Fruit fly (Drosophila melanogaster) whole organism, embryonic: ENCODE results near the gene CG5180.

ENCODE experiments used
- Adf1 ChIP-seq: fragments of 200-800 bp; sonication (Bioruptor generic); IDR thresholded peaks from 2 replicates; pipeline ENCODE4 v1.3.6; 2022; ENCODE audit warnings: missing biosample characterization, missing genetic modification characterization
- Asciz ChIP-seq: fragments of 200-800 bp; sonication (Bioruptor generic); optimal IDR thresholded peaks from 2 replicates; lab custom pipeline; 2017; ENCODE audit warnings: missing biosample characterization, mild to moderate bottlenecking, missing genetic modification characterization, missing genetic modification reagents
- CG10431 ChIP-seq: fragments of 200-800 bp; sonication (Bioruptor generic); optimal IDR thresholded peaks from 3 replicates; lab custom pipeline; 2018; ENCODE audit warnings: missing biosample characterization, mild to moderate bottlenecking, missing genetic modification characterization
- CG10565 ChIP-seq: fragments of 200-800 bp; sonication (Bioruptor generic); optimal IDR thresholded peaks from 3 replicates; lab custom pipeline; 2016; ENCODE audit warnings: missing biosample characterization, mild to moderate bottlenecking, missing genetic modification characterization
- CG12391 ChIP-seq: fragments of 200-800 bp; sonication (Bioruptor generic); optimal IDR thresholded peaks from 3 replicates; lab custom pipeline; 2018; ENCODE audit warnings: missing biosample characterization, mild to moderate bottlenecking, missing genetic modification characterization, moderate library complexity
- CG13775 ChIP-seq: fragments of 200-800 bp; sonication (Bioruptor generic); optimal IDR thresholded peaks from 3 replicates; lab custom pipeline; 2017; ENCODE audit warnings: missing biosample characterization, mild to moderate bottlenecking, missing genetic modification characterization
- CG14050 ChIP-seq: fragments of 200-800 bp; sonication (Bioruptor generic); IDR thresholded peaks from 3 replicates; pipeline ENCODE4 v1.3.6; 2022; ENCODE audit warnings: missing biosample characterization, missing genetic modification characterization
- CG14667 ChIP-seq: fragments of 200-800 bp; sonication (Bioruptor generic); IDR thresholded peaks from 2 replicates; pipeline ENCODE4 v1.3.6; 2022; ENCODE audit warnings: missing biosample characterization, missing genetic modification characterization
- CG16779 ChIP-seq: fragments of 200-800 bp; sonication (Bioruptor generic); IDR thresholded peaks from 2 replicates; pipeline ENCODE4 v1.3.6; 2022; ENCODE audit warnings: missing biosample characterization, missing genetic modification characterization
- CG16813 ChIP-seq: fragments of 200-800 bp; sonication (Bioruptor generic); IDR thresholded peaks from 3 replicates; pipeline ENCODE4 v1.3.6; 2022; ENCODE audit warnings: missing biosample characterization, missing genetic modification characterization; ENCODE audit not compliant: partially characterized antibody
- CG17186 ChIP-seq: fragments of 200-800 bp; sonication (Bioruptor generic); optimal IDR thresholded peaks from 3 replicates; lab custom pipeline; 2017; ENCODE audit warnings: missing biosample characterization, missing genetic modification reagents, missing genetic modification characterization
- CG17912 ChIP-seq: fragments of 200-800 bp; sonication (Bioruptor generic); optimal IDR thresholded peaks from 2 replicates; lab custom pipeline; 2018; ENCODE audit warnings: missing biosample characterization, mild to moderate bottlenecking, missing genetic modification characterization
- CG18599 ChIP-seq: fragments of 200-800 bp; sonication (Bioruptor generic); optimal IDR thresholded peaks from 3 replicates; lab custom pipeline; 2017; ENCODE audit warnings: missing biosample characterization, missing genetic modification characterization, mild to moderate bottlenecking, moderate library complexity, missing genetic modification reagents
- CG2889 ChIP-seq: fragments of 200-800 bp; sonication (Bioruptor generic); IDR thresholded peaks from 3 replicates; pipeline ENCODE4 v1.3.6; 2022; ENCODE audit warnings: missing biosample characterization, missing genetic modification characterization
- CG31224 ChIP-seq: fragments of 200-800 bp; sonication (Bioruptor generic); IDR thresholded peaks from 2 replicates; pipeline ENCODE4 v1.3.6; 2022; ENCODE audit warnings: missing biosample characterization, missing genetic modification characterization
- CG6254 ChIP-seq: fragments of 200-800 bp; sonication (Bioruptor generic); optimal IDR thresholded peaks from 3 replicates; lab custom pipeline; 2017; ENCODE audit warnings: mild to moderate bottlenecking, missing biosample characterization, missing genetic modification reagents, missing genetic modification characterization
- CG6654 ChIP-seq: fragments of 200-800 bp; sonication (Bioruptor generic); optimal IDR thresholded peaks from 2 replicates; lab custom pipeline; 2017; ENCODE audit warnings: missing biosample characterization, mild to moderate bottlenecking, missing genetic modification characterization
- CG6854 ChIP-seq: fragments of 200-800 bp; sonication (Bioruptor generic); optimal IDR thresholded peaks from 3 replicates; lab custom pipeline; 2017; ENCODE audit warnings: missing biosample characterization, mild to moderate bottlenecking, missing genetic modification characterization
- CG7786 ChIP-seq: fragments of 200-800 bp; sonication (Bioruptor generic); optimal IDR thresholded peaks from 2 replicates; lab custom pipeline; 2016; ENCODE audit warnings: missing biosample characterization, missing genetic modification characterization
- CG8478 ChIP-seq: fragments of >200 bp; optimal IDR thresholded peaks from 2 replicates; lab custom pipeline; 2018
- CG8924 ChIP-seq: fragments of 200-800 bp; optimal IDR thresholded peaks from 3 replicates; lab custom pipeline; 2019; ENCODE audit warnings: missing biosample characterization, mild to moderate bottlenecking, missing genetic modification characterization, moderate library complexity
- CG9727 ChIP-seq: fragments of 200-800 bp; sonication (Bioruptor generic); optimal IDR thresholded peaks from 3 replicates; lab custom pipeline; 2017; ENCODE audit warnings: missing biosample characterization, mild to moderate bottlenecking, missing genetic modification characterization
- CHES-1-like ChIP-seq: fragments of 200-800 bp; sonication (Bioruptor generic); optimal IDR thresholded peaks from 2 replicates; lab custom pipeline; 2016; ENCODE audit warnings: missing biosample characterization, missing genetic modification characterization
- Dbx ChIP-seq: fragments of 200-800 bp; sonication (Bioruptor generic); IDR thresholded peaks from 3 replicates; pipeline ENCODE4 v1.3.6; 2022; ENCODE audit warnings: missing biosample characterization, missing genetic modification characterization
- Deaf1 ChIP-seq: fragments of 200-800 bp; optimal IDR thresholded peaks from 3 replicates; lab custom pipeline; 2019; ENCODE audit warnings: missing biosample characterization, mild to moderate bottlenecking, missing genetic modification characterization, moderate library complexity
- Dip3 ChIP-seq: fragments of 200-800 bp; sonication (Bioruptor generic); optimal IDR thresholded peaks from 3 replicates; lab custom pipeline; 2016; ENCODE audit warnings: missing biosample characterization, missing genetic modification characterization
- Doc2 ChIP-seq: fragments of 200-800 bp; sonication (Bioruptor generic); IDR thresholded peaks from 2 replicates; pipeline ENCODE4 v1.3.6; 2022; ENCODE audit warnings: missing biosample characterization, missing genetic modification characterization
- Drgx ChIP-seq: fragments of 200-800 bp; sonication (Bioruptor generic); IDR thresholded peaks from 2 replicates; pipeline ENCODE4 v1.3.6; 2022; ENCODE audit warnings: missing biosample characterization, missing genetic modification characterization
- Eip74EF ChIP-seq, 2 experiments: fragments of 200-800 bp in 1 of 2; fragments of >200 bp in 1 of 2; sonication (Bioruptor generic) in 1 of 2; optimal IDR thresholded peaks; 2 replicates each; lab custom pipeline; 2017 to 2019; ENCODE audit warnings: missing biosample characterization in 2 of 2, missing genetic modification characterization in 2 of 2, mild to moderate bottlenecking in 1 of 2, moderate library complexity in 1 of 2
- H2.0 ChIP-seq: fragments of 200-800 bp; sonication (Bioruptor generic); IDR thresholded peaks from 2 replicates; pipeline ENCODE4 v1.3.6; 2022; ENCODE audit warnings: missing biosample characterization, missing genetic modification characterization
- Hr39 ChIP-seq: fragments of >200 bp; optimal IDR thresholded peaks from 2 replicates; lab custom pipeline; 2017
- Hr78 ChIP-seq, 2 experiments: fragments of 200-800 bp in 1 of 2; fragments of >200 bp in 1 of 2; sonication (Bioruptor generic) in 1 of 2; optimal IDR thresholded peaks; 2 replicates each; lab custom pipeline; 2017 to 2019; ENCODE audit warnings: missing biosample characterization in 2 of 2, missing genetic modification characterization in 2 of 2, mild to moderate bottlenecking in 1 of 2, moderate library complexity in 1 of 2
- Lhr ChIP-seq: fragments of 200-800 bp; sonication (Bioruptor generic); optimal IDR thresholded peaks from 3 replicates; lab custom pipeline; 2017; ENCODE audit warnings: mild to moderate bottlenecking, missing biosample characterization, missing genetic modification reagents, missing genetic modification characterization
- Med ChIP-seq: fragments of 200-800 bp; sonication (Bioruptor generic); peaks from one replicate; lab custom pipeline; 2016; ENCODE audit warnings: missing biosample characterization, missing genetic modification characterization, mild to moderate bottlenecking, inconsistent platforms, moderate library complexity
- NC2α ChIP-seq: fragments of 200-800 bp; sonication (Bioruptor generic); optimal IDR thresholded peaks from 2 replicates; lab custom pipeline; 2016; ENCODE audit warnings: missing biosample characterization, missing genetic modification characterization
- Oaz ChIP-seq: fragments of 200-800 bp; sonication (Bioruptor generic); IDR thresholded peaks from 2 replicates; pipeline ENCODE4 v1.3.6; 2022; ENCODE audit warnings: missing biosample characterization, missing genetic modification characterization
- Oli ChIP-seq: fragments of 200-800 bp; sonication (Bioruptor generic); optimal IDR thresholded peaks from 2 replicates; lab custom pipeline; 2018; ENCODE audit warnings: missing biosample characterization, mild to moderate bottlenecking, missing genetic modification characterization, moderate library complexity
- Sry-δ ChIP-seq: fragments of 200-800 bp; sonication (Bioruptor generic); optimal IDR thresholded peaks from 2 replicates; lab custom pipeline; 2016; ENCODE audit warnings: missing biosample characterization, missing genetic modification characterization
- Vsx1 ChIP-seq: fragments of 200-800 bp; sonication (Bioruptor generic); optimal IDR thresholded peaks from 2 replicates; lab custom pipeline; 2017; ENCODE audit warnings: missing biosample characterization, mild to moderate bottlenecking, missing genetic modification characterization, missing genetic modification reagents
- ab ChIP-seq: fragments of 200-800 bp; sonication (Bioruptor generic); optimal IDR thresholded peaks from 2 replicates; lab custom pipeline; 2016; ENCODE audit warnings: missing biosample characterization, missing genetic modification characterization
- ci ChIP-seq: fragments of 200-800 bp; sonication (Bioruptor generic); IDR thresholded peaks from 3 replicates; pipeline ENCODE4 v1.3.6; 2022; ENCODE audit warnings: missing biosample characterization, missing genetic modification characterization
- crc ChIP-seq: fragments of 200-800 bp; sonication (Bioruptor generic); optimal IDR thresholded peaks from 2 replicates; lab custom pipeline; 2016; ENCODE audit warnings: missing biosample characterization, missing genetic modification characterization
- dmrt99B ChIP-seq: fragments of 200-800 bp; sonication (Bioruptor generic); optimal IDR thresholded peaks from 2 replicates; lab custom pipeline; 2018; ENCODE audit warnings: missing biosample characterization, mild to moderate bottlenecking, missing genetic modification characterization, moderate library complexity
- eyg ChIP-seq: fragments of 200-800 bp; sonication (Bioruptor generic); optimal IDR thresholded peaks from 3 replicates; lab custom pipeline; 2016; ENCODE audit warnings: missing biosample characterization, missing genetic modification characterization
- fd102C ChIP-seq: fragments of 200-800 bp; sonication (Bioruptor generic); optimal IDR thresholded peaks from 2 replicates; lab custom pipeline; 2018; ENCODE audit warnings: missing biosample characterization, mild to moderate bottlenecking, missing genetic modification characterization, moderate library complexity
- grau ChIP-seq: fragments of 200-800 bp; optimal IDR thresholded peaks from 3 replicates; lab custom pipeline; 2019; ENCODE audit warnings: missing biosample characterization, mild to moderate bottlenecking, missing genetic modification characterization, moderate library complexity
- mam ChIP-seq: fragments of 200-800 bp; sonication (Bioruptor generic); optimal IDR thresholded peaks from 3 replicates; lab custom pipeline; 2016; ENCODE audit warnings: missing biosample characterization, missing genetic modification characterization
- salm ChIP-seq: fragments of 200-800 bp; sonication (Bioruptor generic); optimal IDR thresholded peaks from 2 replicates; lab custom pipeline; 2018; ENCODE audit warnings: missing biosample characterization, mild to moderate bottlenecking, missing genetic modification characterization
- sens ChIP-seq: fragments of 200-800 bp; sonication (Bioruptor generic); peaks from one replicate; lab custom pipeline; 2016; ENCODE audit warnings: missing biosample characterization, missing genetic modification characterization
- sr ChIP-seq: fragments of 200-800 bp; sonication (Bioruptor generic); IDR thresholded peaks from 3 replicates; pipeline ENCODE4 v1.3.6; 2022; ENCODE audit warnings: missing biosample characterization, missing genetic modification characterization
- ssp ChIP-seq: fragments of 200-800 bp; sonication (Bioruptor generic); IDR thresholded peaks from 2 replicates; pipeline ENCODE4 v1.3.6; 2022; ENCODE audit warnings: missing biosample characterization, missing genetic modification characterization
- tup ChIP-seq: fragments of 200-800 bp; sonication (Bioruptor generic); optimal IDR thresholded peaks from 2 replicates; lab custom pipeline; 2016; ENCODE audit warnings: missing biosample characterization, mild to moderate bottlenecking, missing genetic modification characterization, moderate library complexity

Gene CG5180

DNA sequence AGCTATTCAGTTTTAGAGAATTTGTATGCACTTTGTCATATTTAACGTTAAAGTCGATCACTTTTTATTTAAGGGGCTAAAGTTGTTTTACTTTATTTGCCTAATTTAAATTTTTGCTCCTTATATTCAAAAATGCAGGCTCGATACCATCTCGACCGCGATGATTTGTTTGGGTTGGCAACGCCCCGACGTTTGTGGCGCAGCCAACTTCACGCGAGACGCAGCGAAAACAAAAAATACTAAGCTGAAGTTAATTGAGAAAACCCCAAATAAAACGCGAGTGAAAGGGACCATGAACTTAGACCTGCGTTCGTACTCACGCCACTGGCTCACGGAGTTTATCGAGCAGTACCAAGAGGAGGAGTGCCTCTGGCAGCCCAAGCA is 368 bp downstream of the CG5180 start (continued):
- peak; percentile 61 for TF ChIP-seq Med (GFP tag; lab: Kevin White, UChicago)
- TF ChIP-seq ab, result no peak
- no peak for TF ChIP-seq CG6854 (GFP tag; lab: Kevin White, UChicago)
- TF ChIP-seq CG10431 (GFP tag; lab: Kevin White, UChicago), result no peak
- TF ChIP-seq H2.0, result peak; percentile 20; the same call in 1 of the 2 replicates
- no peak for TF ChIP-seq salm (tag; lab: Kevin White, UChicago)
- TF ChIP-seq Deaf1 (tag; lab: Kevin White, UChicago), result no peak
- TF ChIP-seq Dip3 (GFP tag; lab: Kevin White, UChicago), result no peak
- no peak for TF ChIP-seq CG2889
- TF ChIP-seq grau (tag; lab: Kevin White, UChicago), result no peak
- TF ChIP-seq CG16779 (GFP tag; lab: Robert Waterston, UW), result no peak
- TF ChIP-seq NC2α (GFP tag; lab: Kevin White, UChicago), result no peak
- peak; percentile 50 for TF ChIP-seq sens
- TF ChIP-seq CG10565 (GFP tag; lab: Kevin White, UChicago), result no peak
- TF ChIP-seq crc (GFP tag; lab: Kevin White, UChicago), result no peak
- 0 out of 3 replicates have a peak, but pooled peaks have one; percentile 27 for TF ChIP-seq Dbx (GFP tag; lab: Robert Waterston, UW)
- no peak for TF ChIP-seq Oli (tag; lab: Kevin White, UChicago)
- no peak for TF ChIP-seq eyg
- TF ChIP-seq CG6254 (GFP tag; lab: Kevin White, UChicago), result no peak
- TF ChIP-seq dmrt99B (tag; lab: Kevin White, UChicago), result no peak
- TF ChIP-seq sr (GFP tag; lab: Robert Waterston, UW), result no peak
- no peak for TF ChIP-seq mam (GFP tag; lab: Kevin White, UChicago)
- peak; percentile 25; the same call in 1 of the 2 replicates for TF ChIP-seq CG31224 (GFP tag; lab: Robert Waterston, UW)
- no peak for TF ChIP-seq CG18599
- no peak for TF ChIP-seq CG14050 (GFP tag; lab: Robert Waterston, UW)
- no peak for TF ChIP-seq CG6654 (GFP tag; lab: Kevin White, UChicago)
- TF ChIP-seq Adf1 (GFP tag; lab: Robert Waterston, UW), result no peak
- no peak for TF ChIP-seq Hr78 (GFP tag; optimal IDR thresholded peaks at IDR 0.05; lab: Kevin White, UChicago)
- no peak for TF ChIP-seq CG17186 (GFP tag; lab: Kevin White, UChicago)
- TF ChIP-seq Doc2 (GFP tag; lab: Robert Waterston, UW), result no peak
- no peak for TF ChIP-seq CG9727 (GFP tag; lab: Kevin White, UChicago)
- no peak for TF ChIP-seq Lhr (GFP tag; lab: Kevin White, UChicago)
- no peak for TF ChIP-seq CG7786
- no peak for TF ChIP-seq CG8924 (tag; lab: Kevin White, UChicago)
- TF ChIP-seq CG16813 (GFP tag; lab: Robert Waterston, UW), result peak; percentile 57
- TF ChIP-seq fd102C, result no peak
- TF ChIP-seq CG13775 (GFP tag; lab: Kevin White, UChicago), result no peak
- no peak for TF ChIP-seq Oaz (GFP tag; lab: Robert Waterston, UW)
- TF ChIP-seq CG12391 (tag; lab: Kevin White, UChicago), result no peak
- peak; percentile 71 for TF ChIP-seq Sry-δ (GFP tag; lab: Kevin White, UChicago)
- peak; percentile 9; the same call in 1 of the 2 replicates for TF ChIP-seq ssp (GFP tag; lab: Robert Waterston, UW)
- TF ChIP-seq CG17912 (GFP tag; lab: Kevin White, UChicago), result peak; percentile 9
- no peak for TF ChIP-seq CG8478 (lab: Kevin White, UChicago)
- no peak for TF ChIP-seq tup (GFP tag; lab: Kevin White, UChicago)
- TF ChIP-seq CG14667 (GFP tag; lab: Robert Waterston, UW), result no peak
- no peak for TF ChIP-seq Hr39 (lab: Kevin White, UChicago)
- TF ChIP-seq CHES-1-like, result peak; percentile 24
- TF ChIP-seq Eip74EF (GFP tag; optimal IDR thresholded peaks at IDR 0.05; lab: Kevin White, UChicago), result no peak
- no peak for TF ChIP-seq Vsx1
- no peak for TF ChIP-seq Drgx (GFP tag; lab: Robert Waterston, UW)
- no peak for TF ChIP-seq Asciz (GFP tag; lab: Kevin White, UChicago)
- peak; percentile 59 for TF ChIP-seq ci (GFP tag; lab: Robert Waterston, UW)
